Fruit fly (Drosophila melanogaster) whole organism, wandering third instar larva: Measurements from ENCODE around the gene msk.

Experiments
- GATAd ChIP-seq: sonication (Bioruptor generic); optimal IDR thresholded peaks from 2 replicates; lab custom pipeline; 2016; ENCODE audit warnings: missing biosample characterization, missing genetic modification characterization
- Jra ChIP-seq: sonication (Bioruptor generic); optimal IDR thresholded peaks from 2 replicates; lab custom pipeline; 2016; ENCODE audit warnings: missing biosample characterization, missing genetic modification characterization
- Mio ChIP-seq: sonication (Bioruptor generic); optimal IDR thresholded peaks from 2 replicates; lab custom pipeline; 2016; ENCODE audit warnings: missing biosample characterization, missing genetic modification characterization
- Myc ChIP-seq: fragments of >200 bp; optimal IDR thresholded peaks from 2 replicates; lab custom pipeline; 2017
- Vsx2 ChIP-seq: fragments of 200-300, 225-300 bp; sonication (Bioruptor generic); optimal IDR thresholded peaks from 2 replicates; lab custom pipeline; 2018; ENCODE audit warnings: missing biosample characterization, missing genetic modification characterization; ENCODE audit not compliant: partially characterized antibody
- fru ChIP-seq: fragments of 200-800 bp; sonication (Bioruptor generic); optimal IDR thresholded peaks from 3 replicates; lab custom pipeline; 2016; ENCODE audit warnings: missing biosample characterization, mild to moderate bottlenecking, missing genetic modification characterization
- h ChIP-seq: fragments of 200-800 bp; sonication (Bioruptor generic); optimal IDR thresholded peaks from 3 replicates; lab custom pipeline; 2016; ENCODE audit warnings: missing biosample characterization, mild to moderate bottlenecking, missing genetic modification characterization
- lola ChIP-seq: fragments of >200 bp; optimal IDR thresholded peaks from 2 replicates; lab custom pipeline; 2017; ENCODE audit warnings: missing biosample characterization, missing genetic modification characterization
- pan ChIP-seq: fragments of >200 bp; optimal IDR thresholded peaks from 2 replicates; lab custom pipeline; 2017
- usp ChIP-seq: fragments of >200 bp; optimal IDR thresholded peaks from 2 replicates; lab custom pipeline; 2017; ENCODE audit warnings: missing biosample characterization, missing genetic modification characterization

DNA sequence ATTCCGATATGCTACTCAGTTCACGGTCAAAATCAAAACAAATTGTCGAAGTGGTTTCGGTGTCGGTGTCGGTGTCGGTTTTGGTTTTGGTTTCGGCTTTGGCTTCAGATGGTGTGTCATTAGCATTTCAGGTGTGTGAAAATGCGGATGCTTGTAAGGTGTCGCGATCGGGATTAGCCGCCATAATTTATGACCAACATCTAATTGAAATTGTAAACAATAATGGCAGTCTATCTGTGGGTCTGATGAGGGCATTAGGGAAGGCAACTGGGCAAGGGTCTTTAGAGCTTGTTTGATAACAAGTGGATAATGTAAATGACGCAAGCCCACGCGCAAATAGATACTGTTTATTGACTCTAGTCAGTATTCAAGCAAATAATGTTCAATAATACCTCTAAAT lies 41.0 kb upstream of the msk start:
- TF ChIP-seq fru (GFP tag; lab: Kevin White, UChicago) (no peak), h (GFP tag; lab: Kevin White, UChicago) (no peak), Jra (GFP tag; lab: Kevin White, UChicago) (no peak), usp (no peak), Mio (GFP tag; lab: Kevin White, UChicago) (no peak), lola (GFP tag; lab: Kevin White, UChicago) (no peak), Vsx2 (GFP tag; lab: Kevin White, UChicago) (no peak), pan (lab: Kevin White, UChicago) (no peak), Myc (no peak), GATAd (GFP tag; lab: Kevin White, UChicago) (no peak)
